Fruit fly (Drosophila melanogaster): ENCODE data around the gene CG16781.

CG16781 gene

DNA sequence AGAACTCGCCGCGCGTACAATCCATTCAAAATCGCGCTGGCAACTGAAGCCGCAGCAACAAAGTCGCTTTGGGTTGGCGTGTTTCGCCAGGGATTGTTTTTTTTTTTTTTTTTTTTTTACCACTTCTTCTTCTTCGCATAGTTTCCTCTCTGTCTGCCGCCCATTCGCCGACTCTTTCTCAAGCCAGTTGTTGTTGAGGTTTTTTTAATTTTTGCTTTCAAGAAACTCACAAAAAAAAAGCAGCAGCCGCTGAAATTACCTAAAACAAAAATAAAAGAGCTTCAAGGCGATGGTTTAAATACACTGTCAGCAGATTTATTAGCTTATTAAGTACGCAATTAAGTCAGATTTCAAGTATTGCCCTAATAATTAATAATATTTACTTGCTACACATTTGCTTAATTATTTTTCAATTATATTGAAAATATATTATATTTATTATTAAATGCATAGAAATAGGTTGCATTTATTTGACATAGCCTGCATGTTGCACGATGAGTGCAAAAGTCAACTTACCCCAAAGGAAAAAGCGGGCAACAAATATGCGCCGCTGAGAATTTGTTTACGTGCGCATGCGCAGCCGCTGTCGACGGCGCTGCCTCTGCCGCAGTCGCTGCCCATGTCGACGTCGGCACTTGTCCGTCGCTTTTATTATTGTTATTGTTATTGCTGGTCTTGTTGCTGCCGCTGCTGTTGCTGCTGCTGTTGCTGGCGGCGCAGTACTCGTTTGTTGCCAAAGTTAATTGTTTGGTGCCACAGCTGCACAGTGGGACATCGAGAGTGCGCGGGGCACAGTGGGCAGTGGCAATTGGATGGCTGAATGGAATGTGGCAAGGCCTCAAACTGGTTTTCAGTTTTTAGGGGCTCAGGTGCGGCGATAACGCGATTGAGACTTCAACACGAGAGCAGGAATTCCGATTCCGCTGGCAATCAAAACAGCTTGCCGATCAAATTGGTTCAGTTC is 10.9 kb upstream of the CG16781 start, which contains the start of gene CG12206 (continued):
- TF ChIP-seq pita (GFP tag; optimal IDR thresholded peaks at IDR 0.05), result no peak
- peak; percentile 39 for TF ChIP-seq CG16815 (GFP tag; optimal IDR thresholded peaks at IDR 0.05)
- no peak for TF ChIP-seq Oaz (GFP tag; IDR thresholded peaks at IDR 0.05)
- TF ChIP-seq CG8359 (GFP tag; optimal IDR thresholded peaks at IDR 0.05; ENCODE audit: borderline replicate concordance), result no peak
- no peak for TF ChIP-seq trh (GFP tag; optimal IDR thresholded peaks at IDR 0.05)
- TF ChIP-seq ac (GFP tag; optimal IDR thresholded peaks at IDR 0.05), result no peak
- peak; percentile 92 for TF ChIP-seq Adf1 (GFP tag; IDR thresholded peaks at IDR 0.05)
- TF ChIP-seq fd96Cb (tag; optimal IDR thresholded peaks at IDR 0.05), result peak; percentile 56
- peak; percentile 30 for TF ChIP-seq CG10543 (GFP tag; optimal IDR thresholded peaks at IDR 0.05)
- no peak for TF ChIP-seq btn (GFP tag; optimal IDR thresholded peaks at IDR 0.05)
- no peak for TF ChIP-seq C15 (GFP tag; IDR thresholded peaks at IDR 0.05)
- no peak for TF ChIP-seq Lhr (GFP tag; optimal IDR thresholded peaks at IDR 0.05)
- TF ChIP-seq knrl (GFP tag; IDR thresholded peaks at IDR 0.05; ENCODE audit: partially characterized antibody), result no peak
- TF ChIP-seq E2f2 (GFP tag; IDR thresholded peaks at IDR 0.05), result peak; percentile 25; the same call in 1 of the 2 replicates
- TF ChIP-seq CoRest (tag; optimal IDR thresholded peaks at IDR 0.05), result peak; percentile 72
- TF ChIP-seq Dp (GFP tag; optimal IDR thresholded peaks at IDR 0.05), result no peak
- no peak for TF ChIP-seq CG11456 (GFP tag; IDR thresholded peaks at IDR 0.05)
- peak; percentile 45 for TF ChIP-seq CG30403 (GFP tag; optimal IDR thresholded peaks at IDR 0.05)
- TF ChIP-seq CG10979 (tag; optimal IDR thresholded peaks at IDR 0.05), result peak; percentile 63
- no peak for TF ChIP-seq tll (GFP tag; optimal IDR thresholded peaks at IDR 0.05)
- TF ChIP-seq CG2202 (tag; optimal IDR thresholded peaks at IDR 0.05), result no peak
- peak; percentile 35 for TF ChIP-seq vvl (GFP tag; IDR thresholded peaks at IDR 0.05)
- peak in 1 of 2 experiments; percentile 45 for TF ChIP-seq Eip74EF (GFP tag; optimal IDR thresholded peaks at IDR 0.05)
- TF ChIP-seq CG10209 (GFP tag; optimal IDR thresholded peaks at IDR 0.05), result peak; percentile 50
- TF ChIP-seq gcm2 (GFP tag; optimal IDR thresholded peaks at IDR 0.05), result no peak
- TF ChIP-seq cad (GFP tag; optimal IDR thresholded peaks at IDR 0.05), result no peak
- peak; percentile 60 for TF ChIP-seq Abd-B (GFP tag; optimal IDR thresholded peaks at IDR 0.05)
- no peak for TF ChIP-seq zf30C (GFP tag; optimal IDR thresholded peaks at IDR 0.05)
- TF ChIP-seq cato (GFP tag; optimal IDR thresholded peaks at IDR 0.05; ENCODE audit: borderline replicate concordance), result no peak
- TF ChIP-seq CG5245 (GFP tag; optimal IDR thresholded peaks at IDR 0.05), result no peak
- no peak for TF ChIP-seq Trl (optimal IDR thresholded peaks at IDR 0.05)
- TF ChIP-seq Trl (GFP tag; optimal IDR thresholded peaks at IDR 0.05), result no peak
- TF ChIP-seq CG18599 (GFP tag; optimal IDR thresholded peaks at IDR 0.05), result peak; percentile 73
- TF ChIP-seq salm (tag; optimal IDR thresholded peaks at IDR 0.05), result peak; percentile 23
- peak; percentile 2 for TF ChIP-seq CG3407 (GFP tag; optimal IDR thresholded peaks at IDR 0.05)
- TF ChIP-seq D19A (tag; optimal IDR thresholded peaks at IDR 0.05), result peak; percentile 89
- no peak for TF ChIP-seq CG10431 (GFP tag; optimal IDR thresholded peaks at IDR 0.05)
- no peak for TF ChIP-seq B-H2 (GFP tag; optimal IDR thresholded peaks at IDR 0.05)
- TF ChIP-seq h (optimal IDR thresholded peaks at IDR 0.05), result no peak
- peak; percentile 54 for TF ChIP-seq CG13775 (GFP tag; optimal IDR thresholded peaks at IDR 0.05)
- TF ChIP-seq ftz-f1 (GFP tag; optimal IDR thresholded peaks at IDR 0.05), result no peak
- no peak for TF ChIP-seq CG11723 (GFP tag; optimal IDR thresholded peaks at IDR 0.05)
- TF ChIP-seq zen2 (GFP tag; IDR thresholded peaks at IDR 0.05; ENCODE audit: partially characterized antibody), result no peak
- TF ChIP-seq sr (GFP tag; IDR thresholded peaks at IDR 0.05), result no peak
- peak; percentile 66 for TF ChIP-seq Drgx (GFP tag; IDR thresholded peaks at IDR 0.05)
- peak; percentile 77 for TF ChIP-seq CG6689 (GFP tag; IDR thresholded peaks at IDR 0.05)
- TF ChIP-seq Med (GFP tag), result peak; percentile 70
- no peak for TF ChIP-seq pum (GFP tag; optimal IDR thresholded peaks at IDR 0.05)
